Worm (Caenorhabditis elegans) whole organism, L1 larva: ENCODE results near the gene sodh-2.

Source experiments
- C04F5.9 ChIP-seq: sonication (generic microtip); optimal IDR thresholded peaks from 2 replicates; lab custom pipeline; 2016; ENCODE audit warnings: missing genetic modification characterization, missing compliant biosample characterization
- C34B4.2 ChIP-seq: sonication (generic microtip); optimal IDR thresholded peaks from 2 replicates; lab custom pipeline; 2017; ENCODE audit warnings: mild to moderate bottlenecking, missing genetic modification characterization, missing compliant biosample characterization
- aha-1 ChIP-seq: fragments of 150-350 bp; optimal IDR thresholded peaks from 2 replicates; lab custom pipeline; 2014; ENCODE audit warnings: missing biosample characterization, missing genetic modification characterization
- aly-2 ChIP-seq: fragments of 150-350 bp; optimal IDR thresholded peaks from 2 replicates; lab custom pipeline; 2014; ENCODE audit warnings: missing biosample characterization, missing genetic modification characterization
- ama-1 ChIP-seq: fragments of 150-350 bp; optimal IDR thresholded peaks from 2 replicates; lab custom pipeline; 2014
- ceh-63 ChIP-seq: fragments of 200-800 bp; sonication (Bioruptor generic); optimal IDR thresholded peaks from 2 replicates; lab custom pipeline; 2018; ENCODE audit warnings: mild to moderate bottlenecking, missing genetic modification characterization, missing compliant biosample characterization
- ceh-8 ChIP-seq: fragments of 200-800 bp; sonication (Bioruptor generic); optimal IDR thresholded peaks from 2 replicates; lab custom pipeline; 2018; ENCODE audit warnings: mild to moderate bottlenecking, missing genetic modification characterization, moderate library complexity, missing compliant biosample characterization
- ces-1 ChIP-seq: fragments of 150-350 bp; optimal IDR thresholded peaks from 2 replicates; lab custom pipeline; 2014; ENCODE audit warnings: missing biosample characterization, missing genetic modification reagents, missing genetic modification characterization
- efl-1 ChIP-seq, 4 experiments: fragments of 150-350 bp; optimal IDR thresholded peaks in 3 of 4; peaks in 1 of 4; 1 replicate in 1 of 4; 2 replicates in 3 of 4; lab custom pipeline; 2014; ENCODE audit warnings: missing biosample characterization in 2 of 4, missing genetic modification characterization in 2 of 4, missing genetic modification reagents in 2 of 4
- efl-3 ChIP-seq: fragments of 200-800 bp; sonication (Bioruptor generic); optimal IDR thresholded peaks from 2 replicates; lab custom pipeline; 2018; ENCODE audit warnings: mild to moderate bottlenecking, missing genetic modification characterization, missing compliant biosample characterization
- fkh-10 ChIP-seq: sonication (generic microtip); optimal IDR thresholded peaks from 2 replicates; lab custom pipeline; 2017; ENCODE audit warnings: missing biosample characterization, missing genetic modification reagents, missing genetic modification characterization
- fos-1 ChIP-seq: fragments of 150-350 bp; optimal IDR thresholded peaks from 2 replicates; lab custom pipeline; 2014; ENCODE audit warnings: missing biosample characterization, missing genetic modification characterization
- hlh-17 ChIP-seq: fragments of 200-800 bp; sonication (Bioruptor generic); optimal IDR thresholded peaks from 2 replicates; lab custom pipeline; 2018; ENCODE audit warnings: missing genetic modification characterization, mild to moderate bottlenecking, missing compliant biosample characterization, moderate library complexity, borderline replicate concordance
- lin-13 ChIP-seq: fragments of 150-350 bp; optimal IDR thresholded peaks from 2 replicates; lab custom pipeline; 2014; ENCODE audit warnings: missing biosample characterization, missing genetic modification reagents, missing genetic modification characterization
- lin-14 ChIP-seq: fragments of 200-800 bp; sonication (Bioruptor generic); optimal IDR thresholded peaks from 2 replicates; lab custom pipeline; 2018; ENCODE audit warnings: mild to moderate bottlenecking, missing genetic modification characterization, moderate library complexity, missing compliant biosample characterization
- lin-39 ChIP-seq: fragments of 150-350 bp; optimal IDR thresholded peaks from 2 replicates; lab custom pipeline; 2014; ENCODE audit warnings: missing biosample characterization, missing genetic modification reagents, missing genetic modification characterization
- mab-9 ChIP-seq: fragments of 200-800 bp; sonication (Bioruptor generic); IDR thresholded peaks from 2 replicates; pipeline ENCODE4 v1.3.6; 2022; ENCODE audit warnings: missing genetic modification reagents, missing genetic modification characterization, missing compliant biosample characterization
- mdl-1 ChIP-seq, 2 experiments: fragments of 150-350 bp; optimal IDR thresholded peaks; 2 replicates each; lab custom pipeline; 2014 to 2017; ENCODE audit warnings: missing biosample characterization in 2 of 2, missing genetic modification characterization in 2 of 2, inconsistent platforms in 1 of 2
- nhr-12 ChIP-seq: sonication (generic microtip); optimal IDR thresholded peaks from 2 replicates; lab custom pipeline; 2017; ENCODE audit warnings: missing biosample characterization, missing genetic modification characterization
- nhr-28 ChIP-seq: fragments of 150-350 bp; optimal IDR thresholded peaks from 2 replicates; lab custom pipeline; 2014; ENCODE audit warnings: missing biosample characterization, missing genetic modification characterization
- nhr-47 ChIP-seq: sonication (generic microtip); optimal IDR thresholded peaks from 2 replicates; lab custom pipeline; 2016; ENCODE audit warnings: mild to moderate bottlenecking, missing genetic modification characterization, moderate library complexity, missing compliant biosample characterization
- nhr-71 ChIP-seq: sonication (generic microtip); optimal IDR thresholded peaks from 2 replicates; lab custom pipeline; 2016; ENCODE audit warnings: mild to moderate bottlenecking, missing genetic modification characterization, moderate library complexity, missing compliant biosample characterization
- nhr-84 ChIP-seq: sonication (generic microtip); optimal IDR thresholded peaks from 2 replicates; lab custom pipeline; 2017; ENCODE audit warnings: missing biosample characterization, missing genetic modification characterization
- nhr-85 ChIP-seq: sonication (generic microtip); peaks from one replicate; lab custom pipeline; 2016; ENCODE audit warnings: missing genetic modification characterization, inconsistent platforms, missing compliant biosample characterization
- pag-3 ChIP-seq: sonication (generic microtip); optimal IDR thresholded peaks from 2 replicates; lab custom pipeline; 2017; ENCODE audit warnings: missing genetic modification characterization, mild to moderate bottlenecking, missing compliant biosample characterization, antibody characterized with exemption, borderline replicate concordance; ENCODE audit not compliant: insufficient read depth
- rnt-1 ChIP-seq: sonication (generic microtip); optimal IDR thresholded peaks from 2 replicates; lab custom pipeline; 2016; ENCODE audit warnings: mild to moderate bottlenecking, missing genetic modification characterization, moderate library complexity, missing compliant biosample characterization
- sox-4 ChIP-seq: sonication (generic microtip); optimal IDR thresholded peaks from 2 replicates; lab custom pipeline; 2016; ENCODE audit warnings: missing genetic modification characterization, missing compliant biosample characterization
- tlp-1 ChIP-seq: fragments of 150-350 bp; optimal IDR thresholded peaks from 2 replicates; lab custom pipeline; 2014; ENCODE audit warnings: missing biosample characterization, missing genetic modification characterization
- xbp-1 ChIP-seq: sonication (generic microtip); optimal IDR thresholded peaks from 2 replicates; lab custom pipeline; 2016; ENCODE audit warnings: missing genetic modification characterization, missing compliant biosample characterization
- zip-4 ChIP-seq: fragments of 200-800 bp; sonication (Bioruptor generic); optimal IDR thresholded peaks from 2 replicates; lab custom pipeline; 2018; ENCODE audit warnings: mild to moderate bottlenecking, missing genetic modification characterization, moderate library complexity, missing compliant biosample characterization
- ztf-11 ChIP-seq, 2 experiments: sonication (generic microtip); optimal IDR thresholded peaks; 2 replicates each; lab custom pipeline; 2016 to 2017; ENCODE audit warnings: missing genetic modification characterization in 2 of 2, missing biosample characterization in 1 of 2, missing compliant biosample characterization in 1 of 2
- ztf-4 ChIP-seq: fragments of 150-350 bp; optimal IDR thresholded peaks from 2 replicates; lab custom pipeline; 2014; ENCODE audit warnings: missing biosample characterization, missing genetic modification characterization

Gene sodh-2

DNA sequence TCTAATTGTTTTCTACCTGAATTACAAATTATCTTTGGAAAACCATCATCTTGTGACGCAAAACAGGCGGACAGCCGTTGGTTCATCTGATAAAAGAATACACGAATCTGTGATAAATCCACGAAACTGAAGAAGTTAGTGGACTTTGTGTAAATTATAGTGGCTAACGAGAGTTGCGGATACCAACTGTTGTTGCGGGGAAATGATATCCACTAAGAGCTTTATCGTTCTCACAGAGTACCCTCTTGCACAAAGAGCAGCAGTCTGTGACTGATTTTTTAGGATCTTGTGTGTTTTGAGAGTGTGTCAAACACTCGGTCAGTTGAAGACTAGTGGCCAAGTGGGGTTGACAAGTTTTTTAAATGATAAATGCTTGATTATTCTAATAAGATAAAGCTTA, 28.6 kb upstream of the sodh-2 start:
- peak; percentile 37 for TF ChIP-seq lin-14 (GFP tag; lab: Kevin White, UChicago)
- TF ChIP-seq ceh-63 (GFP tag; lab: Kevin White, UChicago) = no peak
- peak; percentile 14 for TF ChIP-seq nhr-71 (tag; lab: Kevin White, UChicago)
- peak; percentile 28 for TF ChIP-seq rnt-1 (tag; lab: Kevin White, UChicago)
- no peak for TF ChIP-seq tlp-1 (tag; lab: Kevin White, UChicago)

DNA sequence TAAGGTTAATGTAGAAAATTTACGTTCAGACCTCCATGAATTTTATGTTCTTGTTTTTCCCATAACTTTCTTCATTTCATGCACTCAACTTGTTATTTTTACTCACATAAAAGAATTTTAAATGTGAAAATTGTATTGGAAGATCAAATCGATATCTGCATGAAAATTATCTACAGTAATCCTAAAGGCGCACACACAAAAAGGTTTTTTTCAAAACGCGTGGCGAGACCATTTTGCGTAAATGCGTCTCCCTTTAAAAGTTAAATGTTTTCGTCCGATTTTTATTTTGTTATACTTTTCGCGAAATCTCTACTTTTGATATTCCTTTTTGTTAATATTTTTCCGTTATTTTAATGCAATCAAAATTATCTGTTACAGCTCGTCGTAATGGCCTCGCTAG, 26.1 kb upstream of the sodh-2 start, which contains the start of gene R31.2:
TSS of gene R31.2 (plus strand) at position 388 of the 400 bp plus-strand sequence.
- TF ChIP-seq nhr-85 (tag; lab: Kevin White, UChicago) (peak; percentile 4), ztf-4 (no peak)

DNA sequence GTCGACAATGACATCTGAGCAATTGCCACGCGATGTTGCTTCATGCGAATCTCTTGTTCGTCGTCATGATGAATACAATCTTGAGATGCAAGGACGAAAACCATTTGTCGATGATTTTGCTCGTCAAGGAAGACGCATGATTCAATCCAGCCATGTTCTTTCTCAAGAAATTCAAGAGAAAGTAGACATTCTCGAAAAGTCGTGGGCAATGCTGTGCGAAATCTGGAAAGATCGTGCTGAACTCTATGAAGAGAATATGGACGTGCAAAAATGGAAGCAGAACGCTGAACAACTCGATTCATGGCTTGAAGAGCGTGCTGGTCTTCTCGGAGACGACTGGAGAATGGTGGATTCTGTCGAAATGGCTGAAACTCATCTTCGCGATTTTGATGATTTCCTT, 22.2 kb upstream of the sodh-2 start:
- TF ChIP-seq ceh-63 (GFP tag; lab: Kevin White, UChicago) (no peak), aly-2 (tag; lab: Kevin White, UChicago) (peak; percentile 48), xbp-1 (tag; lab: Kevin White, UChicago) (no peak), fos-1 (tag; lab: Kevin White, UChicago) (no peak), efl-1 (optimal IDR thresholded peaks at IDR 0.05; lab: Kevin White, UChicago) (no peak), efl-1 (GFP tag; optimal IDR thresholded peaks at IDR 0.05 in 1 of 2; lab: Kevin White, UChicago) (peak in 1 of 2 experiments; percentile 86)

DNA sequence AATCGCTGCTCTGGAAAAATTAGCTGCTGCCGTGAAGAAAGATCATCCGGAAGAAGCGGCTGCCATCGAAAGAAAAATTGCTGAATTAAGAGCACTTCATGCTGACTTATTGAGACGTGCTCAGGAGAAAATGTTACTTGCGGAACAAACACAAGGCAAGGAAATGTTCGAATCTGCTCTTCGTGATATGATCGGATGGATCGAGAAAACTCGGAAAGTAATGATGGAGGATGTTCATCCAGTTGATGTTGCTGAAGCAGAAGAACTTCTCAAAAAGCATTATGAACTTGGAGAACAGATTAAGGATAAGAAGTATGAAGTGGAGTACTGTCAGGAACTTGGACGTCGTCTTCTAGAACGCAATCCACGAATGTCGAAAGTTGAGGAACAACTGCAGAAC, 14.9 kb upstream of the sodh-2 start:
- TF ChIP-seq fkh-10 (GFP tag; lab: Kevin White, UChicago) (no peak), lin-14 (GFP tag; lab: Kevin White, UChicago) (no peak), lin-39 (no peak), mdl-1 (tag; optimal IDR thresholded peaks at IDR 0.05; lab: Kevin White, UChicago) (no peak), aha-1 (tag; lab: Kevin White, UChicago) (no peak)

DNA sequence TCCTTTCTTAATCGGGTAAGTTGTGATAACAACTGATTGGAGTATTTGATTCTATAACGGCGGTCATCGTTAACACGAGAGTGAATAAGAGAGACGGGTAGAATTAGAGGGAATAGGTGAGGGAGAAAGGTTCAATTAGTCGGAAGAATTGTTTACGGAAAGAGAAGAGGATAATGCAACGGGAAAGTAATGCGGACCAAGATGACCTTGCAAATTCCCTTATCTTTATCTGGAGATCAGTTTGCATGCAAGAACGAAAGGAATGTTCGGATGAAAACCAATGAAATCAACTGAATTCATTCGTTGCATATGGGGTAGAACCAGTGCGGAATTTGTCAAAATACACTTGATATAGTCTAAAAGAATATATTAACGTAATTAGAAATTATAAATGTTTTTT, 11.1 kb upstream of the sodh-2 start:
- no peak for TF ChIP-seq mab-9
- TF ChIP-seq efl-3 (GFP tag; lab: Kevin White, UChicago) = no peak
- peak; percentile 2 for TF ChIP-seq nhr-85 (tag; lab: Kevin White, UChicago)
- no peak for TF ChIP-seq aha-1 (tag; lab: Kevin White, UChicago)
- TF ChIP-seq C34B4.2 (tag; lab: Kevin White, UChicago) = no peak
- TF ChIP-seq nhr-12 (tag; lab: Kevin White, UChicago) = no peak
- TF ChIP-seq lin-14 (GFP tag; lab: Kevin White, UChicago) = peak; percentile 53
- no peak for TF ChIP-seq ztf-11 (tag; optimal IDR thresholded peaks at IDR 0.05; lab: Kevin White, UChicago)
- no peak for TF ChIP-seq C04F5.9 (tag; lab: Kevin White, UChicago)

DNA sequence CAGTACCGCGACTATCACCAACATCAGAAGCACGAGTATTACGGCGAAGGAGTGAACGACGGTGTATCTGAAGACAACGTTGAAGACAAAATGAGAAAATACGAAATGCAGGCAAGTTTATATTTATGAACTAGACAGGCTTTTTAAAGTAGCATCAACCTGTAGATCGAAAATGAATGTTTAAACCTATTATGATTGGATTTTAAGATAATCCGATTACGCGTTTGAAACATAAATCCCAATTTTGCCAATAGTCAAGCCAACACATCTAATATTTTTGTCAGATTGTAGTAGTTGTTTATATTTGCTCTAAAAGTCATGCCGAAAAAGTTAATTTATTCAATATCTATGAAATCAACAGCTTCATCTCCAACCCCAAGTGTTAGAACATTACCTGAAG, 10.2 kb upstream of the sodh-2 start:
- no peak for TF ChIP-seq ceh-63 (GFP tag; lab: Kevin White, UChicago)
- TF ChIP-seq ztf-4 = no peak
- no peak for TF ChIP-seq ceh-8 (GFP tag; lab: Kevin White, UChicago)
- no peak for TF ChIP-seq lin-13 (GFP tag; lab: Kevin White, UChicago)
- TF ChIP-seq tlp-1 (tag; lab: Kevin White, UChicago) = no peak
- no peak for TF ChIP-seq efl-1 (optimal IDR thresholded peaks at IDR 0.05; lab: Kevin White, UChicago)
- no peak for TF ChIP-seq efl-1 (GFP tag; optimal IDR thresholded peaks at IDR 0.05 in 1 of 2; lab: Kevin White, UChicago)
- no peak for TF ChIP-seq hlh-17 (GFP tag; lab: Kevin White, UChicago)
- TF ChIP-seq fos-1 (tag; lab: Kevin White, UChicago) = no peak
- TF ChIP-seq nhr-28 = no peak
- TF ChIP-seq mab-9 = no peak
- no peak for TF ChIP-seq ces-1
- no peak for TF ChIP-seq aha-1 (tag; lab: Kevin White, UChicago)
- no peak for TF ChIP-seq lin-14 (GFP tag; lab: Kevin White, UChicago)
- no peak for TF ChIP-seq pag-3 (tag; lab: Kevin White, UChicago)
- TF ChIP-seq aly-2 (tag; lab: Kevin White, UChicago) = no peak
- TF ChIP-seq zip-4 (GFP tag; lab: Kevin White, UChicago) = no peak
- no peak for TF ChIP-seq sox-4 (tag; lab: Kevin White, UChicago)
- TF ChIP-seq ama-1 (lab: Kevin White, UChicago) = no peak
- TF ChIP-seq nhr-84 (tag; lab: Kevin White, UChicago) = no peak
- TF ChIP-seq nhr-47 (tag; lab: Kevin White, UChicago) = no peak
